Worm (Caenorhabditis elegans) whole organism, L4 larva: ENCODE results near the gene sqt-1.
A peak's percentile ranks its signal among the peaks of the same experiment; 100 is the strongest.

Source experiments
- ZK546.5 ChIP-seq, 2 experiments: sonication (generic microtip); optimal IDR thresholded peaks; 2 replicates each; lab custom pipeline; 2017; ENCODE audit warnings: missing biosample characterization in 2 of 2, missing genetic modification characterization in 2 of 2
- aha-1 ChIP-seq: fragments of 150-350 bp; peaks from one replicate; lab custom pipeline; 2014; ENCODE audit warnings: missing biosample characterization, missing genetic modification characterization
- ceh-62 ChIP-seq: sonication (generic microtip); optimal IDR thresholded peaks from 2 replicates; lab custom pipeline; 2017; ENCODE audit warnings: missing biosample characterization, missing genetic modification characterization
- ctbp-1 ChIP-seq: fragments of 200-800 bp; sonication (Bioruptor generic); IDR thresholded peaks from 2 replicates; pipeline ENCODE4 v1.3.6; 2022; ENCODE audit warnings: missing genetic modification reagents, missing genetic modification characterization, missing compliant biosample characterization
- daf-16 ChIP-seq, 3 experiments: sonication (generic microtip); optimal IDR thresholded peaks; 2 replicates each; lab custom pipeline; 2016 to 2017; ENCODE audit warnings: missing genetic modification characterization in 3 of 3, missing genetic modification reagents in 3 of 3, mild to moderate bottlenecking in 2 of 3, missing compliant biosample characterization in 2 of 3, missing biosample characterization in 1 of 3, moderate library complexity in 1 of 3
- lin-1 ChIP-seq: fragments of 200-800 bp; sonication (Bioruptor generic); IDR thresholded peaks from 2 replicates; pipeline ENCODE4 v1.3.6; 2022; ENCODE audit warnings: missing genetic modification reagents, missing genetic modification characterization, missing compliant biosample characterization
- lin-39 ChIP-seq: fragments of 150-350 bp; optimal IDR thresholded peaks from 2 replicates; lab custom pipeline; 2014; ENCODE audit warnings: missing biosample characterization, missing genetic modification reagents, missing genetic modification characterization
- nhr-237 ChIP-seq: sonication (generic microtip); optimal IDR thresholded peaks from 2 replicates; lab custom pipeline; 2017; ENCODE audit warnings: missing biosample characterization, missing genetic modification characterization
- nhr-48 ChIP-seq: sonication (generic microtip); optimal IDR thresholded peaks from 2 replicates; lab custom pipeline; 2016; ENCODE audit warnings: mild to moderate bottlenecking, missing genetic modification characterization, missing compliant biosample characterization
- nhr-76 ChIP-seq: fragments of 150-350 bp; optimal IDR thresholded peaks from 2 replicates; lab custom pipeline; 2014; ENCODE audit warnings: missing biosample characterization, missing genetic modification characterization
- php-3 ChIP-seq: fragments of 200-800 bp; sonication (Bioruptor generic); IDR thresholded peaks from 2 replicates; pipeline ENCODE4 v1.3.6; 2022; ENCODE audit warnings: missing genetic modification reagents, missing genetic modification characterization, missing compliant biosample characterization
- zip-11 ChIP-seq: fragments of 200-800 bp; sonication (Bioruptor generic); IDR thresholded peaks from 2 replicates; pipeline ENCODE4 v1.3.6; 2022; ENCODE audit warnings: missing genetic modification characterization, missing compliant biosample characterization
- ztf-7 ChIP-seq: fragments of 150-350 bp; optimal IDR thresholded peaks from 2 replicates; lab custom pipeline; 2014; ENCODE audit warnings: missing biosample characterization, missing genetic modification characterization

ce11 chrII:11319591-11319990, 18.0 kb downstream of the sqt-1 start, which contains the start of gene nlp-51:
- TF ChIP-seq nhr-237 (tag; lab: Kevin White, UChicago): no peak
- TF ChIP-seq daf-16 (GFP tag; optimal IDR thresholded peaks at IDR 0.05; lab: Kevin White, UChicago): no peak
- no peak for TF ChIP-seq daf-16 (tag; optimal IDR thresholded peaks at IDR 0.05; lab: Kevin White, UChicago)
- no peak for TF ChIP-seq lin-1
- TF ChIP-seq nhr-48 (tag; lab: Kevin White, UChicago): no peak
- no peak for TF ChIP-seq ZK546.5 (tag; optimal IDR thresholded peaks at IDR 0.05; lab: Kevin White, UChicago)
- TF ChIP-seq lin-39 (tag; lab: Kevin White, UChicago): no peak
- peak; percentile 56 for TF ChIP-seq aha-1 (tag; lab: Kevin White, UChicago)
- TF ChIP-seq nhr-76: no peak
- TF ChIP-seq zip-11 (GFP tag; lab: Robert Waterston, UW): no peak
- TF ChIP-seq ctbp-1 (GFP tag; lab: Robert Waterston, UW): no peak
- no peak for TF ChIP-seq ztf-7 (tag; lab: Kevin White, UChicago)
- no peak for TF ChIP-seq ceh-62 (tag; lab: Kevin White, UChicago)
- no peak for TF ChIP-seq php-3 (GFP tag; lab: Robert Waterston, UW)
